Fruit fly (Drosophila melanogaster): ENCODE measurements around the gene msl-2.

The msl-2 gene

DNA sequence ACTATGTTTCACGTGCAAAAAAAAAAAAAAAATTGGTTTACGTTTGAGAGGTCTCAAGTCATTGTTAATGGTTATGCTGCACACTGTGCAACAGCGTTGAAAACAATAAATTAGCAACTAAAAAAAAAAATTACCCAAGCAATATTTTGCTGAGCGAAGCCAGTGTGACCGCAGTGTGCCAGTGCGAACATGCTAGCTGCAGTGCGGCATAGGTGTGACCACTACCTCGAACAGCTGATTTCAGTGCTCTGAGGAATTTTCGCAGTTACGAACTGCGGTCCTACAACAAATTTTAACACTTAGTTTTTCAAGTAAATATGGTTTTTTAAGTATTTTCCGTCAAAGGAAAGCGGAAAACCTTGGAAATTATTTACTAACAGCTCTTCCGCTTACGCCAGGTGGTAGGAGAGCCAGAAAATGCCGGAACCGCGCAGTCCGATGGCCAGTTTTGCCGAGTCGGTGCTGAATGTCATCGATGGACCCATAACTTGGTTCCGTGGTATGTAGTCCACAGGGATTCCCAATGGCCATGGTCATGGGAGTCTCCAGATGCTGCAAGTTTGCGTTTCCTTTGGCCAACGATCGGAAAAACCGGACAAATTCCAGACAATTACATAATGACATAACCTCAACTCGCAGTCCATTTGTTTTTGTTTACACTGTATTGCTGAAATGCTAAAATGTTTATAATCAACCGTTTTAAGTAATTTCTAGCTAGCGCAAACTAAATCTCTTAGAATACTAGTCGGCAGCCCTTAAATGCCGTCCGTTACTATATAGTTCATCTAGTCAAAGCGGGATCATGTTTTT lies at the start of gene msl-2, which contains the start of gene ND-PDSW:
Gene msl-2, minus strand, starts transcription at position 195 of the 810 bp plus-strand sequence.
Gene ND-PDSW, plus strand, starts transcription at position 240 of the 810 bp plus-strand sequence.
- no peak for TF ChIP-seq noc (tag; optimal IDR thresholded peaks at IDR 0.05)

DNA sequence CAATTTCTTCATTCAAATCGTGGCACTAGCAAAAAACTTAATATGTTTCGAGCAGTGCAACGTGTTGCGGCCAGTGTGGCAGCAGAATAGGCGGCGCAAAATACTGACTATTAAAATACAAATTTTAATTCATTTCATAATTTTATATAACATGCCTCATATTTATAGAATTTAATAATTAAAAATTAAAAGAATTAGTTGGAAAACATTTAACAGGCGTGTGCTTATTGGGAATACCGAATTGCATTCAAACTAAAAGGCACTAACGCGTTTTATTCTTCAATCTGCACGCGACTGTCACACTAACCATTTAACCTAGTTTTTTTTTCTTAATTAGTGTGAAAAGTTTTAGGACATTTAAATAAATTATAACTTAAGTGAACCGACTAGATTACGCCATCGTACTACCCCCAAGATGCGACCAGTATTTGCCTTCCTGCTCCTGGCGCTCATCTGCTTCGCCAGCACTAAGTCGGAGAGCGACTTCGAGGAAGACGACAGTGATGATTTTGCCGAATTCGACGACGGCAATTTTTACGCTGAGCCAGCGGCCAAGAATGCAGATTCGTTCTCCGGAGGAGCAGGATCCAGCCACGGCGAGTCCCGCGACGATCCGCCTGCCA lies 48.8 kb upstream of the msl-2 start, which contains the start of the genes LeuRS and CG17593:
Gene LeuRS, minus strand, starts transcription at position 88 of the 623 bp plus-strand sequence.
Gene CG17593, plus strand, starts transcription at position 304 of the 623 bp plus-strand sequence.
- TF ChIP-seq noc (tag; optimal IDR thresholded peaks at IDR 0.05): no peak

DNA sequence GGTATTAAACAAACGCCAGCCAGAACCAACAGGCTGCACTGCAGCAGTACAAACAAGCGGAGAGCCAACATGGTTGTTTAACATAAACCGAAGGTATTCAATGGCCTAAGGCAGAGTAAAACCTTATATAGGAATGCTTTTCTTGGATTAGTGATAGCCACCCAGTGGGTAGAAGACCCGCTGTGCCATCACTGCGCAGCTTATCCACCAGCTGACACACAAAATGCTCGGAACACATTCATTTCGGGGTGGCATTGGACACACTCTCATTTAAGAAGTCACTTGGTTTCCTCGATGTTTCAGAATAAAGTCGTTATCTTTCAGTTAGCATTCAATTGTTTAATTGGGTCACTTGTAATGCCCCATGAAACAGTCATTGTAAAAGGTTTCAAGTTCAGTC lies 44.1 kb upstream of the msl-2 start, which contains the start of gene CG31954:
Gene CG31954, minus strand, starts transcription at position 101 of the 400 bp plus-strand sequence.
- TF ChIP-seq noc (tag; optimal IDR thresholded peaks at IDR 0.05): no peak

DNA sequence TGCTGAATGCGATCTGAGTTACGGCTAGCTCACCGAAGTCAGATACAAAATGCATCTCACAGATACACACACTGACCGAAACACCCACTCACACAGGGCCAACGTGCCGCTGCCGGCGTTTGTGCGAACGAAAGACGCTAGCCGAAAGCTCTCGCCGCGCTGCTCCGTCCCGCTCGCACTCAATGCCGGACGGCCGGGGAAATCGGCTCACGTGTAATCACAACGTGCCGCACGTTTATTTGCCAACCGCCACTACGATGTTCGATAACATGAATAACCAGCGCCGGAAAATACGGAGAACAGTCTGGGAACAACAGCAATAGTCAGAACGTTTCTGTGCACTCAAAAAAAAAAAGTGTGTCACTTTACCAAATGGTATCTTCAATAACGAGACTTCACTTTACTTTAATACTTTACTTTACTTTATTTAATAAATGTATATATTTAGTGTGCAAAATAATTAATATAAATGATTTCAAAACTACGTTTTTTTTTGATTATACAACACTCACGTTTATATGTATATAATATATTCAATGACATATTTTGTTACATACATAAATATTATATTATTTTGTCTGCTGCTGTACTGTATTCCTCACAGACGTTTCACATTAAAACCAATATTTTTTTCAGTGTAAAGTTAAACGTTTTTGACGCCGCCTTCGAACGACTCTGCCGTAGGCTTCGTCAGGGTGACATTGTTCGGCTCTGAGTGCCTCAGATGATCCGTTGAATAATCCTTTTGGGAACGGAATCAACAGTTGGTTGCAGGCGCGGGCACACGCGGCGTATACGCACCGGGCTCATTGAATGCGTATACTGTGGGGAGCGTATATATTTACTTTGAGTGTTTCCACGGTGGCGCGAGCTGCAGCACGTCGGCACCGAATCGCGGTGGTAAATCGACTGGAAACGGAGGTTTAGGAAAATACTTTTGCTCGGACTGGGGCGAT lies 41.6 kb upstream of the msl-2 start, which contains the start of gene tim:
Gene tim, minus strand, starts transcription at position 911 of the 956 bp plus-strand sequence.
- TF ChIP-seq noc (tag; optimal IDR thresholded peaks at IDR 0.05): no peak

DNA sequence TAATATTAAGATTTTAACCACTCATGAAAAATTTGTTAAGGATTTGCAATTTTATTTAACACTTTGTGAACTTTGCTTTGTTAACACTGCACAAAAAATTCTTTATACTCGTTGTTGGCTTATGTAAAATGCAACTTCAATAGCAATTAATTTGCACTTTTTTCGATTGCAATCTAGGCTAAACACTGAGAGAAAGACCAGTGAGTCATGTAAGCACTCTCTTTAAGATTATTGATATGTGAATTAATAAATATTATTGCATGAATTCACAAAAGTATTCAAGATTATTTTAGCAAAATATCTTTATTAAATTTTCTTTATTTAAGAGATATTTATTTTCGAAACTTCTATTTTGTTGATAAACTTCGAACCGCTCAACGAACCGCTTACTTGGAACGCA lies 40.9 kb upstream of the msl-2 start:
- no peak for TF ChIP-seq noc (tag; optimal IDR thresholded peaks at IDR 0.05)

DNA sequence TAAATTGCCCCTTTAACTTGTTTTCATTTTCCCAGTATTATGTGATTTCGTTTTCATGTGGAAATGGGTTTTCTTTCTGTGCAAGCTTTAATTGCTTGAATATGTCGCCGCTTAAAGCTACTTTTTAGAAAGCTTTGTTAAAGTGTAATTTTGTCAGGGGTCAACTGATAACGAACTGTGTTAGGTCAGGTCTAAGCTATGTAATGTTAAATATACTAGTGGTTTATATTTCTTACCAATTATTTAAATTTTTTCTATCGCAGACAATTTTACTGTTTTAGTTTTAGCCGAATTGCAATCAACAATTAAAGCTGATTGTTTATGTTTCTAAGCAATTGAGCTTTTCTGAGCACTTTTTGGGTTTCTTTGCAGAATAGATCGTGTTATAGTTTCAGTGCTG lies 40.4 kb upstream of the msl-2 start:
- no peak for TF ChIP-seq noc (tag; optimal IDR thresholded peaks at IDR 0.05)

DNA sequence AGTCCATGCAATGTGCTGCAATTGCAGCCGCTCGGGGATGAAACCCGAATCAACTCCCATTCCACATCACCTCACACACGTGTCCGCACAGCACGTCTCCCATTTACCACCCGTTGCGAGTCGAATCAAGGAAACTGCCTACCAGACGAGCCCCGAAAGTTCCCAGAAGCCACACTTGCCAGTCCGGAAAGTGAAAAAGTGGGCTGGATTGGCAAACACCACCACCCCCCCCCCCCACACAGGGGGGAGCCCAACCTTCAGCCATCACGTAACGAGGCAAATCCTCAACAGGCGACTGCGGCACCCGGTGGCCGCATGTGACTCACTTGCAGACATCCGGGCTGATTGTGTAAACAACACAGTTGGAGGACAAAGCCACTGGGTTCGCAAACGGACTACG lies 38.9 kb upstream of the msl-2 start:
- no peak for TF ChIP-seq noc (tag; optimal IDR thresholded peaks at IDR 0.05)

DNA sequence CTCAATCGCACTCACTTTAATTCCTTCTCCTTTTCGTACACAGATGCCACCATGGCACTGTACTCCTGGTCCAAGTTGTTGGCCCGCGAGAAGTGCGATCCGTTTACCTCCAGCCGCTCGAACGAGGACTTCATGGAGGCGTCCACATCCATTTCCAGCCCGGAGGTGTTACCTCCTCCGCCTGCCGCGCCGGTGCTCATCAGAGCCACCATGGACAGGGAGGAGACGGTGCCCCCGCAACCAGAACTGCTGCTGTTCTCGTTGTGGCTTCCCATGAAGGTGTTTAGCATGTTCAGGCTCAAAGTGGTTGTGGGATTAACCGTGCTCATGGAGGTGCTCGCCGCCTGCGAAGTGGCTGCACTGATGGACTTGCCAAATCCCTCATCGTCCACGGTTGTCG lies 29.6 kb upstream of the msl-2 start:
- no peak for TF ChIP-seq noc (tag; optimal IDR thresholded peaks at IDR 0.05)

DNA sequence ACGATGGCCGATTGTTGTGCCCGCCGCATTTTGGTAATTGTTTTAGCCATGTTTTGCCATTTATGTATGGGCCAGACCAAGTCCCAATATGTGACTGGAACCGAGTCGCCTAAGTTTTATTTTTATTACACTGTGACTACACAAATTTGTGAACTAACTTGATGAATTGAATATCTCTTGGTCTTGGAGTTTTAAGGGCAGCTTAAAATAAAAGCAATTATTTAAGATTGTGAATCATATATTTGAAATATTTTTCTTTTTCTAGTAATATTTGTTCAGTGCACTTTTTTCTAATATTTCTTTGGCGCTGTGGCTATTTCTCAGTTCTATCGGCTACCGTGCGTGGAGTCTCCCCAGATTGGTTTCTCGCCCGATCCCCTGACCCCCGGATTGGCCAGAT lies 27.6 kb upstream of the msl-2 start:
- no peak for TF ChIP-seq noc (tag; optimal IDR thresholded peaks at IDR 0.05)

DNA sequence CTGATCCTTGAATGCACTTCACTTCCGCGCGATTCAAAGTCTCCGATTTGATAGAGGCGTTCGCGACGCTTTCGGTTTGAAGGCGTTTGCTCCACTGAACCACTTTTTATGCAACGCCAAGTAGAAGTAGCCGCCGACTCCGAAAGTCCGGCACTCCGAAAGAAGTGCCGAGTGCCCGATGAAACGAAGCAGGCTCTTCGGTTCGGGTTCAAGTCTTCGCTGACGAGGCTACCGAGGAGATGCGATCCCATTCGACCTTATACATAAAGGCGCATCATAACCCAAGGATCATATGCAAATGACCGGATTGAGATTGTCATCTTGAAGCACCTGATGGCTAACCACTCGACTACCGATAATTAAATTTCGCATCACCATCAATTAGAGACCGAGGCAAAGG lies 25.1 kb upstream of the msl-2 start, which contains the start of gene CG15414:
Gene CG15414, minus strand, starts transcription at position 101 of the 400 bp plus-strand sequence.
- TF ChIP-seq noc (tag; optimal IDR thresholded peaks at IDR 0.05): no peak

DNA sequence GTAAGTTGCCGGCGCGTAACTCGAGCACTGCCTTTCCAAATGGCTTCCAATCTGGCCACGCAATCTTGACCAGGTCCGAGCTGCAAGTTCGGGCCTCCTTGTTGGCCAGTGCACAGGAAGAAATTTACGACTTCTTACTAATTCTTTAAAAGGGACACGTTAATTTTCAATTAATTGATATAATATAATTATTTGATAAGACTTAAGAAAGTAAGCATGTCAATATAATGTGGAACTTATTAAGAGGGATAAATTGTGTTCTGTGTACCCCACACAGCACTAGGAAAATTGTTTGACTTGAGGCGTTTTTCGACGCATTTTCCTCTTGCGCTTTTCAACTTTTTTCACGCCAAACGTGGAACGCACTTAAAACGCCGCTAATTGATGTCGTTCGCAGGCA lies 19.6 kb upstream of the msl-2 start:
- no peak for TF ChIP-seq noc (tag; optimal IDR thresholded peaks at IDR 0.05)

DNA sequence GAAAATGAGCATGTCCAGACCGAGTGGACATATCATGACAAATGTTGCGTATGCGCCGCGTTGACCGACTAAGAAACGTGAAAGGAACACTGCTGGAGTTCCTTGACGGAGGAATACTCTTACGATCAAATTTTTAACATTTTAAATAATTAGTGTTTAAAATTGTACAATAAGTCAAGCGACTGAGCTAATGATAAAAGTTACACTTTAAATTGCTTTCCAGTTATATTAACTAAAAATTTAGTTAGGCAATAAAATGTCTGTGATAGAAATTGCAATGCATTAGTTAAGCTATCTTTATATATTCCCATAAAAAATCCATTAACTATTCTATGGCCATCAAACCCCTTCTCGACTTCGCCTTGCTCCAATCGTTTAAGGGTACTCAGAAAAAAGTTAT lies 18.8 kb upstream of the msl-2 start:
- no peak for TF ChIP-seq noc (tag; optimal IDR thresholded peaks at IDR 0.05)

DNA sequence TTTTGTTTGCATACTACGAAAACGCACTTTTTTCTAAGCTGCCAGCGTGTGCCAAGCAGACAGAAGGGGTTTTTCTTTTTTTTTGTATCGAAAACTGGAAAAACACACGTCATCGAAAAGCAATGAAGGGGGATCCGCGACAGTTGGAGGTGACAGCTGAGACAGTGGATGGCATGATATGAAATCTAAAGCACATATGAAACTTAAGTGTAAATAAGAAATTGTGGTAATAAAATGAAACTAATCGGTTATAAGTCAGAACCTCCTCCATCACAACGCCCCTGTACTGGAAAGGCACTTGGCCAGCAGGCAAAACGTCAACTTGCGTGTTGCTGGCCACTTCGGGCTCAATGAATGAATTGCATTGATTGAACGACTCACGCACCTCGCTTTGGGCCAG lies 17.8 kb upstream of the msl-2 start:
- TF ChIP-seq noc (tag; optimal IDR thresholded peaks at IDR 0.05): no peak

DNA sequence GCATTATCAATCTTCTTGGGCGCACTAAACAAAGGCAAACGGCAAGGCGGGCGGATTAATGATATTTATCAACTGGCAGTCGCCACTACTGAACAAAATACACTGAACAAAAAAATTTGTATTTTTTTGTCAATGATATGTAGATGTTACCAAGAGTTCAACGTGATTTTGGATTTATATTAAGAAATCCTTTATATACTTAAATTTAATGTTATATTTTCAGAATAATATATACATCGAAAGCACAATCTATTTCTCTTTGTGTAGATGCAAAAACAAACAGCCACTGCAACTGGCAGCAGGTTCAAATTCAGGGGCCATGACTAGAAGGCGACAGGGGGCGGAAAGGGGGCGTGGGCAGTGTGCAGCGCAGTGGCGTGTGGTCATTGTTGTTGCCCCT lies 16.8 kb upstream of the msl-2 start:
- no peak for TF ChIP-seq noc (tag; optimal IDR thresholded peaks at IDR 0.05)

DNA sequence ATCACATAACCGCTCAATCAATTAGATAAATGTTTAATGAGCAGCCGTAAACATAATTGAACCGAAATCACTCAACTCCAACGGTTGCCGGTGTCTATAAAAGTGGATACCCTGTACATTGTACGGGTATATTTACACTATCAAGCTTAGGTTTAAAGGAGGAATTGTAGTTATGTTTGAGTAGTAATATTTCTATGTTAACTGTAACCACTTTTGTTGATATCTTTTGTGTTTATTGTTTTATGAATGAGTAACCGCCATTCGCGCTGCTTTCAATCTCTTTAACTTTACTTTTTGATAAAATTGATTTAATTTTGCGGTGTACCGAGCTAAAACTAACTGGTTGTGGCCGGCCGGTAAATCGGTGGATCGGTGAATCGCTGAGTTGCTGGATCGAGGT lies 16.1 kb upstream of the msl-2 start:
- no peak for TF ChIP-seq noc (tag; optimal IDR thresholded peaks at IDR 0.05)

DNA sequence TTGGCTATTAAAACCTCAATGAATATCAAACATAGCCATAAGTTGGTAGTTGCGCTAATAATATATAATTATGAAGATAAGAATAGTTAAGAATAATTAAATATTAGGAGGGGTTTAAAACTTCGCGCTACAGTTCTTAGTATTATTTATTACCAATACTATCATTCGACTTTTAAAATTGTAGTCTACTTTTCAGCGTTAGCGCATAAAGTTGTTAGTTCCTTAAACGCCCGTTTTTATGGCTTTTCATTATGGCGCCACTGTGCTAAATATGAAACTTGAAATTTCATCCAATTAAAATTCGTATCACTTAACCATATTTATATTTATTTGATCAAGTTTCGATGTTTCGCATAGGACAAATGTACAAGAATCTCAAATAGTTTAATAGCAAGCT lies 14.5 kb upstream of the msl-2 start:
- no peak for TF ChIP-seq noc (tag; optimal IDR thresholded peaks at IDR 0.05)
